Fruit fly (Drosophila melanogaster) whole organism, embryonic: ENCODE results near the gene CG10337.

Experiments
- BtbVII ChIP-seq: fragments of 200-800 bp; sonication (Bioruptor generic); optimal IDR thresholded peaks from 3 replicates; lab custom pipeline; 2017; ENCODE audit warnings: missing biosample characterization, mild to moderate bottlenecking, missing genetic modification characterization
- C15 ChIP-seq: fragments of 200-800 bp; sonication (Bioruptor generic); IDR thresholded peaks from 3 replicates; pipeline ENCODE4 v1.3.6; 2022; ENCODE audit warnings: missing biosample characterization, missing genetic modification characterization
- CG14710 ChIP-seq: fragments of 200-800 bp; sonication (Bioruptor generic); optimal IDR thresholded peaks from 3 replicates; lab custom pipeline; 2019; ENCODE audit warnings: missing biosample characterization, mild to moderate bottlenecking, missing genetic modification characterization, moderate library complexity
- CG14965 ChIP-seq: fragments of 200-800 bp; sonication (Bioruptor generic); optimal IDR thresholded peaks from 2 replicates; lab custom pipeline; 2016; ENCODE audit warnings: missing biosample characterization, missing genetic modification characterization, borderline replicate concordance
- CG16815 ChIP-seq: fragments of 200-800 bp; sonication (Bioruptor generic); optimal IDR thresholded peaks from 3 replicates; lab custom pipeline; 2017; ENCODE audit warnings: missing biosample characterization, mild to moderate bottlenecking, missing genetic modification characterization
- CG17612 ChIP-seq: fragments of 200-800 bp; sonication (Bioruptor generic); IDR thresholded peaks from 2 replicates; pipeline ENCODE4 v1.3.6; 2022; ENCODE audit warnings: missing biosample characterization, missing genetic modification characterization
- CG1832 ChIP-seq: fragments of 200-800 bp; sonication (Bioruptor generic); optimal IDR thresholded peaks from 2 replicates; lab custom pipeline; 2017; ENCODE audit warnings: missing biosample characterization, mild to moderate bottlenecking, missing genetic modification characterization, inconsistent platforms
- CG2199 ChIP-seq: fragments of 200-800 bp; sonication (Bioruptor generic); IDR thresholded peaks from 3 replicates; pipeline ENCODE4 v1.3.6; 2022; ENCODE audit warnings: missing biosample characterization, missing genetic modification characterization
- CG4282 ChIP-seq: fragments of 200-800 bp; sonication (Bioruptor generic); optimal IDR thresholded peaks from 2 replicates; lab custom pipeline; 2016; ENCODE audit warnings: missing biosample characterization, missing genetic modification characterization
- CG4328 ChIP-seq: fragments of 200-800 bp; sonication (Bioruptor generic); optimal IDR thresholded peaks from 3 replicates; lab custom pipeline; 2017; ENCODE audit warnings: missing biosample characterization, missing genetic modification reagents, missing genetic modification characterization
- CG7372 ChIP-seq: fragments of 200-800 bp; sonication (Bioruptor generic); IDR thresholded peaks from 2 replicates; pipeline ENCODE4 v1.3.6; 2022; ENCODE audit warnings: missing biosample characterization, missing genetic modification characterization
- CG7786 ChIP-seq: fragments of 200-800 bp; sonication (Bioruptor generic); optimal IDR thresholded peaks from 2 replicates; lab custom pipeline; 2016; ENCODE audit warnings: missing biosample characterization, missing genetic modification characterization
- CG8765 ChIP-seq: fragments of 200-800 bp; sonication (Bioruptor generic); IDR thresholded peaks from 2 replicates; pipeline ENCODE4 v1.3.6; 2022; ENCODE audit warnings: missing biosample characterization, missing genetic modification characterization
- Drgx ChIP-seq: fragments of 200-800 bp; sonication (Bioruptor generic); IDR thresholded peaks from 2 replicates; pipeline ENCODE4 v1.3.6; 2022; ENCODE audit warnings: missing biosample characterization, missing genetic modification characterization
- Gug ChIP-seq: fragments of 200-800 bp; sonication (Bioruptor generic); IDR thresholded peaks from 4 replicates; pipeline ENCODE4 v1.3.6; 2022; ENCODE audit warnings: missing biosample characterization, missing genetic modification characterization
- HmgZ ChIP-seq: fragments of 200-800 bp; sonication (Bioruptor generic); optimal IDR thresholded peaks from 2 replicates; lab custom pipeline; 2018; ENCODE audit warnings: missing biosample characterization, mild to moderate bottlenecking, missing genetic modification characterization
- Lim3 ChIP-seq: fragments of 200-800 bp; sonication (Bioruptor generic); IDR thresholded peaks from 2 replicates; pipeline ENCODE4 v1.3.6; 2022; ENCODE audit warnings: missing biosample characterization, missing genetic modification characterization
- MTF-1 ChIP-seq: fragments of 200-800 bp; sonication (Bioruptor generic); optimal IDR thresholded peaks from 2 replicates; lab custom pipeline; 2018; ENCODE audit warnings: missing biosample characterization, mild to moderate bottlenecking, missing genetic modification characterization, borderline replicate concordance
- Mad ChIP-seq: fragments of 200-800 bp; sonication (Bioruptor generic); optimal IDR thresholded peaks from 2 replicates; lab custom pipeline; 2016; ENCODE audit warnings: missing biosample characterization, missing genetic modification characterization
- Med ChIP-seq: fragments of 200-800 bp; sonication (Bioruptor generic); peaks from one replicate; lab custom pipeline; 2016; ENCODE audit warnings: missing biosample characterization, missing genetic modification characterization, mild to moderate bottlenecking, inconsistent platforms, moderate library complexity
- Neu2 ChIP-seq: fragments of 200-800 bp; sonication (Bioruptor generic); optimal IDR thresholded peaks from 3 replicates; lab custom pipeline; 2016; ENCODE audit warnings: missing biosample characterization, missing genetic modification characterization, borderline replicate concordance
- Optix ChIP-seq: fragments of 200-800 bp; sonication (Bioruptor generic); IDR thresholded peaks from 3 replicates; pipeline ENCODE4 v1.3.6; 2022; ENCODE audit warnings: missing biosample characterization, missing genetic modification characterization
- Rfx ChIP-seq: fragments of 200-800 bp; sonication (Bioruptor generic); IDR thresholded peaks from 2 replicates; pipeline ENCODE4 v1.3.6; 2022; ENCODE audit warnings: missing biosample characterization, missing genetic modification characterization
- Taf1 ChIP-seq: fragments of 200-800 bp; sonication (Bioruptor generic); IDR thresholded peaks from 2 replicates; pipeline ENCODE4 v1.3.6; 2022; ENCODE audit warnings: missing biosample characterization, missing genetic modification characterization
- Xrp1 ChIP-seq: fragments of 200-800 bp; sonication (Bioruptor generic); IDR thresholded peaks from 2 replicates; pipeline ENCODE4 v1.3.6; 2022; ENCODE audit warnings: missing biosample characterization, missing genetic modification characterization
- YL-1 ChIP-seq: fragments of 200-800 bp; sonication (Bioruptor generic); optimal IDR thresholded peaks from 3 replicates; lab custom pipeline; 2017; ENCODE audit warnings: missing biosample characterization, mild to moderate bottlenecking, missing genetic modification characterization
- al ChIP-seq: fragments of 200-800 bp; sonication (Bioruptor generic); IDR thresholded peaks from 2 replicates; pipeline ENCODE4 v1.3.6; 2022; ENCODE audit warnings: missing biosample characterization, missing genetic modification characterization
- ap ChIP-seq: fragments of 200-800 bp; sonication (Bioruptor generic); IDR thresholded peaks from 2 replicates; pipeline ENCODE4 v1.3.6; 2022; ENCODE audit warnings: missing biosample characterization, missing genetic modification characterization
- bigmax ChIP-seq: fragments of 200-800 bp; sonication (Bioruptor generic); optimal IDR thresholded peaks from 2 replicates; lab custom pipeline; 2018; ENCODE audit warnings: missing biosample characterization, mild to moderate bottlenecking, missing genetic modification characterization
- bsh ChIP-seq, 2 experiments: fragments of 200-800 bp; sonication (Bioruptor generic); optimal IDR thresholded peaks; 2 replicates each; lab custom pipeline; 2017 to 2018; ENCODE audit warnings: mild to moderate bottlenecking in 2 of 2, missing biosample characterization in 2 of 2, missing genetic modification characterization in 2 of 2, moderate library complexity in 1 of 2
- chinmo ChIP-seq: fragments of 200-800 bp; sonication (Bioruptor generic); IDR thresholded peaks from 4 replicates; pipeline ENCODE4 v1.3.6; 2022; ENCODE audit warnings: missing biosample characterization, missing genetic modification characterization; ENCODE audit not compliant: partially characterized antibody
- chm ChIP-seq: fragments of 200-800 bp; sonication (Bioruptor generic); IDR thresholded peaks from 2 replicates; pipeline ENCODE4 v1.3.6; 2022; ENCODE audit warnings: missing biosample characterization, missing genetic modification characterization
- dmrt11E ChIP-seq: fragments of 200-800 bp; sonication (Bioruptor generic); optimal IDR thresholded peaks from 3 replicates; lab custom pipeline; 2018; ENCODE audit warnings: missing biosample characterization, mild to moderate bottlenecking, missing genetic modification characterization, moderate library complexity
- ems ChIP-seq: fragments of 200-800 bp; sonication (Bioruptor generic); optimal IDR thresholded peaks from 3 replicates; lab custom pipeline; 2016; ENCODE audit warnings: missing biosample characterization, missing genetic modification characterization
- eve ChIP-seq, 2 experiments: fragments of >200 bp; optimal IDR thresholded peaks; 2 replicates each; lab custom pipeline; 2017; ENCODE audit warnings: missing biosample characterization in 2 of 2, missing genetic modification characterization in 2 of 2
- fd102C ChIP-seq: fragments of 200-800 bp; sonication (Bioruptor generic); optimal IDR thresholded peaks from 2 replicates; lab custom pipeline; 2018; ENCODE audit warnings: missing biosample characterization, mild to moderate bottlenecking, missing genetic modification characterization, moderate library complexity
- gsb ChIP-seq: fragments of 200-800 bp; sonication (Bioruptor generic); IDR thresholded peaks from 2 replicates; pipeline ENCODE4 v1.3.6; 2022; ENCODE audit warnings: missing biosample characterization, missing genetic modification characterization
- hbn ChIP-seq: fragments of 200-800 bp; sonication (Bioruptor generic); IDR thresholded peaks from 2 replicates; pipeline ENCODE4 v1.3.6; 2022; ENCODE audit warnings: missing biosample characterization, missing genetic modification characterization; ENCODE audit not compliant: partially characterized antibody
- klu ChIP-seq: fragments of 200-800 bp; sonication (Bioruptor generic); IDR thresholded peaks from 2 replicates; pipeline ENCODE4 v1.3.6; 2022; ENCODE audit warnings: missing biosample characterization, missing genetic modification characterization
- knrl ChIP-seq: fragments of 200-800 bp; sonication (Bioruptor generic); IDR thresholded peaks from 3 replicates; pipeline ENCODE4 v1.3.6; 2022; ENCODE audit warnings: missing biosample characterization, missing genetic modification characterization; ENCODE audit not compliant: partially characterized antibody
- mirr ChIP-seq: fragments of 200-800 bp; sonication (Bioruptor generic); optimal IDR thresholded peaks from 3 replicates; lab custom pipeline; 2018; ENCODE audit warnings: missing biosample characterization, mild to moderate bottlenecking, missing genetic modification characterization
- onecut ChIP-seq: fragments of 200-800 bp; sonication (Bioruptor generic); IDR thresholded peaks from 2 replicates; pipeline ENCODE4 v1.3.6; 2022; ENCODE audit warnings: missing biosample characterization, missing genetic modification characterization
- p53 ChIP-seq: fragments of 200-800 bp; sonication (Bioruptor generic); optimal IDR thresholded peaks from 2 replicates; lab custom pipeline; 2016; ENCODE audit warnings: missing biosample characterization, missing genetic modification characterization
- pfk ChIP-seq: fragments of 200-800 bp; sonication (Bioruptor generic); optimal IDR thresholded peaks from 2 replicates; lab custom pipeline; 2018; ENCODE audit warnings: missing biosample characterization, mild to moderate bottlenecking, missing genetic modification characterization, moderate library complexity
- pzg ChIP-seq: fragments of 200-800 bp; sonication (Bioruptor generic); optimal IDR thresholded peaks from 3 replicates; lab custom pipeline; 2018; ENCODE audit warnings: missing biosample characterization, mild to moderate bottlenecking, missing genetic modification characterization, moderate library complexity
- sens ChIP-seq: fragments of 200-800 bp; sonication (Bioruptor generic); peaks from one replicate; lab custom pipeline; 2016; ENCODE audit warnings: missing biosample characterization, missing genetic modification characterization
- sisA ChIP-seq: fragments of 200-800 bp; sonication (Bioruptor generic); IDR thresholded peaks from 2 replicates; pipeline ENCODE4 v1.3.6; 2022; ENCODE audit warnings: missing biosample characterization, missing genetic modification characterization
- slp2 ChIP-seq: fragments of 200-800 bp; sonication (Bioruptor generic); optimal IDR thresholded peaks from 2 replicates; lab custom pipeline; 2016; ENCODE audit warnings: missing biosample characterization, missing genetic modification characterization
- sr ChIP-seq: fragments of 200-800 bp; sonication (Bioruptor generic); IDR thresholded peaks from 3 replicates; pipeline ENCODE4 v1.3.6; 2022; ENCODE audit warnings: missing biosample characterization, missing genetic modification characterization
- vnd ChIP-seq: fragments of 200-800 bp; sonication (Bioruptor generic); IDR thresholded peaks from 3 replicates; pipeline ENCODE4 v1.3.6; 2022; ENCODE audit warnings: missing biosample characterization, missing genetic modification characterization; ENCODE audit not compliant: partially characterized antibody
- z ChIP-seq: fragments of 200-800 bp; sonication (Bioruptor generic); IDR thresholded peaks from 3 replicates; pipeline ENCODE4 v1.3.6; 2022; ENCODE audit warnings: missing biosample characterization, missing genetic modification characterization

Gene CG10337

dm6 chr2L:19528308-19528707 is 18.5 kb downstream of the CG10337 start (continued):
- TF ChIP-seq klu (GFP tag; lab: Robert Waterston, UW) = peak; percentile 90
- TF ChIP-seq CG8765 (GFP tag; lab: Robert Waterston, UW) = peak; percentile 85; the same call in 1 of the 2 replicates
- peak; percentile 96 for TF ChIP-seq Taf1 (GFP tag; lab: Robert Waterston, UW)
- TF ChIP-seq ap = peak; percentile 81
- TF ChIP-seq CG14965 = peak; percentile 75
- peak; percentile 67 for TF ChIP-seq CG4328
- peak; percentile 65; the same call in 1 of the 3 replicates for TF ChIP-seq sr (GFP tag; lab: Robert Waterston, UW)
- TF ChIP-seq pfk (GFP tag; lab: Kevin White, UChicago) = peak; percentile 14
- peak; percentile 79 for TF ChIP-seq Lim3 (GFP tag; lab: Robert Waterston, UW)
- TF ChIP-seq slp2 (GFP tag; lab: Kevin White, UChicago) = peak; percentile 89
- peak; percentile 80; the same call in 2 of the 3 replicates for TF ChIP-seq CG2199 (GFP tag; lab: Robert Waterston, UW)
- TF ChIP-seq knrl (GFP tag; lab: Robert Waterston, UW) = no peak
- TF ChIP-seq pzg (GFP tag; lab: Kevin White, UChicago) = peak; percentile 33
- peak; percentile 97 for TF ChIP-seq al (GFP tag; lab: Robert Waterston, UW)
- TF ChIP-seq CG1832 (GFP tag; lab: Kevin White, UChicago) = no peak
- peak; percentile 91 for TF ChIP-seq sisA
- peak; percentile 92 for TF ChIP-seq Xrp1 (GFP tag; lab: Robert Waterston, UW)
- TF ChIP-seq z (GFP tag; lab: Robert Waterston, UW) = peak; percentile 32; the same call in 1 of the 3 replicates
- TF ChIP-seq CG7786 (GFP tag; lab: Kevin White, UChicago) = peak; percentile 97
- peak; percentile 84 for TF ChIP-seq Mad (GFP tag; lab: Kevin White, UChicago)
- peak; percentile 57 for TF ChIP-seq CG14710 (tag; lab: Kevin White, UChicago)
- TF ChIP-seq bigmax (GFP tag; lab: Kevin White, UChicago) = peak; percentile 62
- TF ChIP-seq chm (GFP tag; lab: Robert Waterston, UW) = peak; percentile 94
- peak; percentile 82 for TF ChIP-seq Optix
- peak; percentile 99 for TF ChIP-seq Rfx
- TF ChIP-seq CG17612 (GFP tag; lab: Robert Waterston, UW) = peak; percentile 90
- TF ChIP-seq C15 (GFP tag; lab: Robert Waterston, UW) = peak; percentile 96
- peak; percentile 97 for TF ChIP-seq gsb (GFP tag; lab: Robert Waterston, UW)
- TF ChIP-seq fd102C (GFP tag; lab: Kevin White, UChicago) = peak; percentile 6

- peak; percentile 79 for TF ChIP-seq CG7372
- no peak for TF ChIP-seq ems
- peak; percentile 27 for TF ChIP-seq Med (GFP tag; lab: Kevin White, UChicago)
- TF ChIP-seq sens (GFP tag; lab: Kevin White, UChicago) = peak; percentile 69
- 0 out of 2 replicates have a peak, but pooled peaks have one; percentile 13 for TF ChIP-seq hbn
- TF ChIP-seq onecut (GFP tag; lab: Robert Waterston, UW) = peak; percentile 97
- no peak for TF ChIP-seq bsh (GFP tag; optimal IDR thresholded peaks at IDR 0.05; lab: Kevin White, UChicago)
- TF ChIP-seq mirr (GFP tag; lab: Kevin White, UChicago) = no peak
- TF ChIP-seq, all 482 proteins: peak for 5
Observed at dm6 chr2L:19526844-19527243, 19.9 kb downstream of the CG10337 start.

- no peak for TF ChIP-seq eve (GFP tag; optimal IDR thresholded peaks at IDR 0.05; lab: Kevin White, UChicago)
- TF ChIP-seq BtbVII = no peak
- TF ChIP-seq p53 (GFP tag; lab: Kevin White, UChicago) = no peak
- no peak for TF ChIP-seq dmrt11E (tag; lab: Kevin White, UChicago)
- TF ChIP-seq chinmo (GFP tag; lab: Robert Waterston, UW) = 0 out of 4 replicates have a peak, but pooled peaks have one; percentile 43
- peak; percentile 9 for TF ChIP-seq HmgZ (tag; lab: Kevin White, UChicago)
- TF ChIP-seq CG16815 (GFP tag; lab: Kevin White, UChicago) = no peak
- TF ChIP-seq CG7786 (GFP tag; lab: Kevin White, UChicago) = no peak
- TF ChIP-seq Drgx (GFP tag; lab: Robert Waterston, UW) = no peak
- no peak for TF ChIP-seq CG4282 (GFP tag; lab: Kevin White, UChicago)
- TF ChIP-seq YL-1 (GFP tag; lab: Kevin White, UChicago) = peak; percentile 35
- TF ChIP-seq MTF-1 = no peak
- no peak for TF ChIP-seq Gug (GFP tag; lab: Robert Waterston, UW)
- no peak for TF ChIP-seq vnd (GFP tag; lab: Robert Waterston, UW)
- TF ChIP-seq Neu2 (GFP tag; lab: Kevin White, UChicago) = no peak
Observed at dm6 chr2L:19526316-19526715, 20.4 kb downstream of the CG10337 start, which contains the start of the genes Dpm1 and CG10137. Gene Dpm1, minus strand, starts transcription at chr2L:19526368. Gene CG10137, plus strand, starts transcription at chr2L:19526686.
